Worm (Caenorhabditis elegans): ENCODE measurements around the gene srg-56.

srg-56 gene

ce11 chrV:2725225-2725624 lies 12.8 kb downstream of the srg-56 start, which contains the start of gene srg-59:
srg-59 (minus strand) TSS chrV:2725325.
- no peak for TF ChIP-seq hmbx-1 (tag; optimal IDR thresholded peaks at IDR 0.05)

ce11 chrV:2722555-2722954 lies 15.5 kb downstream of the srg-56 start, which contains the start of gene srg-60:
srg-60 (minus strand) TSS chrV:2722655.
- no peak for TF ChIP-seq aly-1 (tag; optimal IDR thresholded peaks at IDR 0.05)
- TF ChIP-seq tra-4 (tag; optimal IDR thresholded peaks at IDR 0.05) = no peak
- no peak for TF ChIP-seq F13C5.2 (tag; optimal IDR thresholded peaks at IDR 0.05)
- no peak for TF ChIP-seq ceh-36 (tag; optimal IDR thresholded peaks at IDR 0.05)
- no peak for TF ChIP-seq hmbx-1 (tag; optimal IDR thresholded peaks at IDR 0.05)
- TF ChIP-seq ama-1 (optimal IDR thresholded peaks at IDR 0.05) = no peak
- no peak for TF ChIP-seq ets-7 (tag; optimal IDR thresholded peaks at IDR 0.05)
- no peak for TF ChIP-seq flt-1 (GFP tag; IDR thresholded peaks at IDR 0.05)
- TF ChIP-seq hnd-1 (tag; optimal IDR thresholded peaks at IDR 0.05) = no peak
- no peak for TF ChIP-seq B0310.2 (tag; optimal IDR thresholded peaks at IDR 0.05)
- TF ChIP-seq scrt-1 (GFP tag; IDR thresholded peaks at IDR 0.05) = no peak
- no peak for TF ChIP-seq pes-1 (GFP tag; IDR thresholded peaks at IDR 0.05)
- no peak for TF ChIP-seq tbx-37 (GFP tag; conservative IDR thresholded peaks at IDR 0.05)
- no peak for TF ChIP-seq sea-1 (GFP tag; conservative IDR thresholded peaks at IDR 0.05)
- no peak for TF ChIP-seq tbx-11 (GFP tag; IDR thresholded peaks at IDR 0.05)
- no peak for TF ChIP-seq hmg-4 (GFP tag; optimal IDR thresholded peaks at IDR 0.05)
- TF ChIP-seq ceh-13 (GFP tag; optimal IDR thresholded peaks at IDR 0.05) = no peak

- TF ChIP-seq ceh-36 (tag; optimal IDR thresholded peaks at IDR 0.05) (no peak), sea-1 (GFP tag; conservative IDR thresholded peaks at IDR 0.05) (no peak), ceh-13 (GFP tag; optimal IDR thresholded peaks at IDR 0.05) (no peak), hnd-1 (tag; optimal IDR thresholded peaks at IDR 0.05) (no peak), tbx-37 (GFP tag; conservative IDR thresholded peaks at IDR 0.05) (no peak), pes-1 (GFP tag; IDR thresholded peaks at IDR 0.05) (no peak), aly-1 (tag; optimal IDR thresholded peaks at IDR 0.05) (no peak), tra-4 (tag; optimal IDR thresholded peaks at IDR 0.05) (no peak), tbx-11 (GFP tag; IDR thresholded peaks at IDR 0.05) (no peak), ama-1 (optimal IDR thresholded peaks at IDR 0.05) (no peak), F13C5.2 (tag; optimal IDR thresholded peaks at IDR 0.05) (no peak), B0310.2 (tag; optimal IDR thresholded peaks at IDR 0.05) (no peak), scrt-1 (GFP tag; IDR thresholded peaks at IDR 0.05) (no peak), flt-1 (GFP tag; IDR thresholded peaks at IDR 0.05) (no peak), ets-7 (tag; optimal IDR thresholded peaks at IDR 0.05) (no peak), hmg-4 (GFP tag; optimal IDR thresholded peaks at IDR 0.05) (no peak)
Observed at ce11 chrV:2720763-2721162, 17.3 kb downstream of the srg-56 start, which contains the start of gene srt-27. srt-27 (minus strand) TSS chrV:2720863.

- TF ChIP-seq ets-7 (tag; optimal IDR thresholded peaks at IDR 0.05) (no peak), aly-1 (tag; optimal IDR thresholded peaks at IDR 0.05) (no peak), hmbx-1 (tag; optimal IDR thresholded peaks at IDR 0.05) (no peak), ceh-36 (tag; optimal IDR thresholded peaks at IDR 0.05) (no peak), B0310.2 (tag; optimal IDR thresholded peaks at IDR 0.05) (no peak), tra-4 (tag; optimal IDR thresholded peaks at IDR 0.05) (no peak), scrt-1 (GFP tag; IDR thresholded peaks at IDR 0.05) (no peak), pes-1 (GFP tag; IDR thresholded peaks at IDR 0.05) (no peak), sea-1 (GFP tag; conservative IDR thresholded peaks at IDR 0.05) (no peak), hmg-4 (GFP tag; optimal IDR thresholded peaks at IDR 0.05) (no peak), ceh-13 (GFP tag; optimal IDR thresholded peaks at IDR 0.05) (no peak), tbx-37 (GFP tag; conservative IDR thresholded peaks at IDR 0.05) (no peak), ama-1 (optimal IDR thresholded peaks at IDR 0.05) (no peak)
Observed at ce11 chrV:2718688-2719185, 19.3 kb downstream of the srg-56 start, which contains the start of gene srt-29. srt-29 (minus strand) TSS chrV:2719135.

ce11 chrV:2716933-2717332 lies 21.1 kb downstream of the srg-56 start:
- TF ChIP-seq tbx-37 (GFP tag; conservative IDR thresholded peaks at IDR 0.05) (no peak), sea-1 (GFP tag; conservative IDR thresholded peaks at IDR 0.05) (0 out of 2 replicates have a peak, but pooled peaks have one; percentile 32)

- no peak for TF ChIP-seq tbx-11 (GFP tag; IDR thresholded peaks at IDR 0.05)
- no peak for TF ChIP-seq ceh-36 (tag; optimal IDR thresholded peaks at IDR 0.05)
- TF ChIP-seq flt-1 (GFP tag; IDR thresholded peaks at IDR 0.05) = no peak
- no peak for TF ChIP-seq sea-1 (GFP tag; conservative IDR thresholded peaks at IDR 0.05)
- TF ChIP-seq aly-1 (tag; optimal IDR thresholded peaks at IDR 0.05) = no peak
- no peak for TF ChIP-seq tbx-37 (GFP tag; conservative IDR thresholded peaks at IDR 0.05)
- TF ChIP-seq hmbx-1 (tag; optimal IDR thresholded peaks at IDR 0.05) = no peak
Observed at ce11 chrV:2713532-2713931, 24.5 kb downstream of the srg-56 start, which contains the start of gene srt-28. srt-28 (minus strand) TSS chrV:2713632.

ce11 chrV:2711429-2711828 lies 26.6 kb downstream of the srg-56 start, which contains the start of gene C24B9.3:
C24B9.3 (minus strand) TSS chrV:2711599.
- TF ChIP-seq ceh-36 (tag; optimal IDR thresholded peaks at IDR 0.05) (no peak), hnd-1 (tag; optimal IDR thresholded peaks at IDR 0.05) (no peak), tra-4 (tag; optimal IDR thresholded peaks at IDR 0.05) (no peak), tbx-11 (GFP tag; IDR thresholded peaks at IDR 0.05) (no peak), F13C5.2 (tag; optimal IDR thresholded peaks at IDR 0.05) (no peak), ets-7 (tag; optimal IDR thresholded peaks at IDR 0.05) (no peak)

ce11 chrV:2710192-2710591 lies 27.9 kb downstream of the srg-56 start:
- TF ChIP-seq ceh-13 (GFP tag; optimal IDR thresholded peaks at IDR 0.05) = no peak
- TF ChIP-seq tra-4 (tag; optimal IDR thresholded peaks at IDR 0.05) = no peak
- no peak for TF ChIP-seq hmbx-1 (tag; optimal IDR thresholded peaks at IDR 0.05)
- TF ChIP-seq hnd-1 (tag; optimal IDR thresholded peaks at IDR 0.05) = no peak
- no peak for TF ChIP-seq pes-1 (GFP tag; IDR thresholded peaks at IDR 0.05)
- no peak for TF ChIP-seq scrt-1 (GFP tag; IDR thresholded peaks at IDR 0.05)
- no peak for TF ChIP-seq hmg-4 (GFP tag; optimal IDR thresholded peaks at IDR 0.05)

Data from whole organism, early embryonic.